Worm (Caenorhabditis elegans) whole organism, young adult: ENCODE results near the gene F55A4.3.

Source experiments
- F49E8.2 ChIP-seq: sonication (generic microtip); optimal IDR thresholded peaks from 3 replicates; lab custom pipeline; 2017; ENCODE audit warnings: missing genetic modification characterization, mild to moderate bottlenecking, missing compliant biosample characterization, antibody characterized with exemption, moderate library complexity; ENCODE audit not compliant: insufficient read depth
- F57A8.1 ChIP-seq: fragments of 200-800 bp; sonication (Bioruptor generic); optimal IDR thresholded peaks from 2 replicates; lab custom pipeline; 2018; ENCODE audit warnings: mild to moderate bottlenecking, missing genetic modification characterization, moderate library complexity, missing compliant biosample characterization
- K11D2.4 ChIP-seq: fragments of 200-800 bp; sonication (Bioruptor generic); IDR thresholded peaks from 2 replicates; pipeline ENCODE4 v1.3.6; 2022; ENCODE audit warnings: missing genetic modification reagents, missing genetic modification characterization, missing compliant biosample characterization
- akir-1 ChIP-seq: fragments of 200-800 bp; sonication (Bioruptor generic); optimal IDR thresholded peaks from 2 replicates; lab custom pipeline; 2018; ENCODE audit warnings: mild to moderate bottlenecking, missing genetic modification characterization, moderate library complexity, missing compliant biosample characterization
- atf-7 ChIP-seq: sonication (generic microtip); optimal IDR thresholded peaks from 2 replicates; lab custom pipeline; 2017; ENCODE audit warnings: mild to moderate bottlenecking, missing genetic modification characterization, missing compliant biosample characterization
- attf-3 ChIP-seq: fragments of 200-800 bp; sonication (Bioruptor generic); conservative IDR thresholded peaks from 2 replicates; pipeline ENCODE4 v1.3.6; 2022; ENCODE audit warnings: missing genetic modification reagents, missing genetic modification characterization, missing compliant biosample characterization
- hsf-1 ChIP-seq: fragments of 200-800 bp; sonication (Bioruptor generic); IDR thresholded peaks from 2 replicates; pipeline ENCODE4 v1.3.6; 2022; ENCODE audit warnings: missing genetic modification reagents, missing genetic modification characterization, missing compliant biosample characterization
- let-607 ChIP-seq, 2 experiments: fragments of 200-800 bp in 1 of 2; sonication (Bioruptor generic) in 1 of 2; sonication (generic microtip) in 1 of 2; optimal IDR thresholded peaks; 2 replicates each; lab custom pipeline; 2016 to 2018; ENCODE audit warnings: mild to moderate bottlenecking in 2 of 2, missing compliant biosample characterization in 2 of 2, missing genetic modification characterization in 2 of 2, moderate library complexity in 2 of 2, missing genotype in 1 of 2
- madf-8 ChIP-seq: fragments of 200-800 bp; sonication (Bioruptor generic); conservative IDR thresholded peaks from 2 replicates; pipeline ENCODE4 v1.3.6; 2022; ENCODE audit warnings: missing genetic modification reagents, missing genetic modification characterization, missing compliant biosample characterization
- pha-4 ChIP-seq: fragments of 150-350 bp; sonication (generic microtip); optimal IDR thresholded peaks from 2 replicates; lab custom pipeline; 2014; ENCODE audit warnings: missing biosample characterization, missing genetic modification reagents, missing genetic modification characterization
- tlf-1 ChIP-seq: fragments of 200-800 bp; sonication (Bioruptor generic); optimal IDR thresholded peaks from 2 replicates; lab custom pipeline; 2018; ENCODE audit warnings: mild to moderate bottlenecking, missing genetic modification characterization, missing compliant biosample characterization
- unc-62 ChIP-seq: fragments of 150-350 bp; optimal IDR thresholded peaks from 2 replicates; lab custom pipeline; 2014; ENCODE audit warnings: missing biosample characterization, missing genetic modification reagents, missing genetic modification characterization
- ztf-18 ChIP-seq: sonication (generic microtip); optimal IDR thresholded peaks from 2 replicates; lab custom pipeline; 2016; ENCODE audit warnings: missing genotype, mild to moderate bottlenecking, missing genetic modification characterization, missing compliant biosample characterization

DNA sequence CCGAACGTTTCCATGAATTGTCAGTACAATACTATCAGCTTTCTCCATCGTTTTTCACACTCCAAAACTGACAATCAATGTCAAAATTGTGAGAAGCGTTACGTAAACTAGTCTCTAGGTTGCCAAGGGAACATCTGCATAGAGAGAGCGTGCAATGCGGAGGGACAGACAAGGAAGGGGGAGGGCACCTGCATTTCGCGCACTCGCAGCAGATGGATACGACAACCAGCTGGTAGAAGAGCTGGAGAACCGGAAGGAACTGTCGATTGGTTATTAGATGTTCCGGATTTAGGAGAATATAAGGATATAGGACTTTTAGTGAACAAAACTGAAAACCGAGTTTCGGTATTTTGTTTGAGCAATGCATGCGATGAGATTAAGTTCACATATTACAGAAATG, 44.1 kb upstream of the F55A4.3 start, which contains the start of gene mksr-1:
- no peak for TF ChIP-seq let-607 (tag; optimal IDR thresholded peaks at IDR 0.05; lab: Kevin White, UChicago)
- no peak for TF ChIP-seq madf-8 (GFP tag; lab: Robert Waterston, UW)
- no peak for TF ChIP-seq ztf-18 (tag; lab: Kevin White, UChicago)
- TF ChIP-seq K11D2.4, result no peak
- TF ChIP-seq atf-7 (tag; lab: Kevin White, UChicago), result no peak
- TF ChIP-seq tlf-1 (GFP tag; lab: Kevin White, UChicago), result no peak
- TF ChIP-seq unc-62 (GFP tag; lab: Kevin White, UChicago), result no peak
- no peak for TF ChIP-seq pha-4 (tag; lab: Kevin White, UChicago)
- no peak for TF ChIP-seq F57A8.1 (GFP tag; lab: Kevin White, UChicago)
- no peak for TF ChIP-seq attf-3
- no peak for TF ChIP-seq hsf-1 (GFP tag; lab: Robert Waterston, UW)
- TF ChIP-seq F49E8.2 (tag; lab: Kevin White, UChicago), result no peak
- no peak for TF ChIP-seq akir-1 (GFP tag; lab: Kevin White, UChicago)
